Fruit fly (Drosophila melanogaster): ENCODE data around the gene CG9109.
A peak's percentile ranks its signal among the peaks of the same experiment; 100 is the strongest.

DNA sequence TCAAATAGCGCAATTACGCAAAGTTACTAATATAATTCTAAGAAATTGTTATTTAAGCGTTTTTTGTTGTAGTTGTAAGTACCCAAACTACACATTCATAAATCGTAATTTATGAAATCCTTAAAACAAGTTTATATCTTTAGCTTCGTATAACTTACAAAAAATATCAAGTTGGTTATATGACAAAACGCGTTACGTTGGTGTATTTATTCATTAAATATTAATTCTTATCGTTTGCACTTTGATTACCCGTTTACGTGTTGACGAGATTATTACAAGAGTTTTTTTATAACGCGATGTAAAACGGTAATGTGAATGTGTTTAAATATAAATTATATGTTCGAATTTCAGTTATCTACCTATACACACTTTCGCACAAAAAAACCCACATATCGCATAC lies 43.4 kb upstream of the CG9109 start:
- TF ChIP-seq kay (GFP tag; ENCODE audit: borderline replicate concordance), result peak; percentile 98
- no peak for TF ChIP-seq CG5204 (GFP tag; optimal IDR thresholded peaks at IDR 0.05)
- no peak for TF ChIP-seq CG7101 (tag; optimal IDR thresholded peaks at IDR 0.05)
- TF ChIP-seq CG12768 (GFP tag; optimal IDR thresholded peaks at IDR 0.05), result no peak
- TF ChIP-seq tj (GFP tag; optimal IDR thresholded peaks at IDR 0.05), result no peak
- TF ChIP-seq cic (GFP tag; optimal IDR thresholded peaks at IDR 0.05), result no peak
- TF ChIP-seq ovo (GFP tag; optimal IDR thresholded peaks at IDR 0.05), result no peak
- TF ChIP-seq CG7045 (GFP tag; optimal IDR thresholded peaks at IDR 0.05), result no peak
- no peak for TF ChIP-seq toe (GFP tag; optimal IDR thresholded peaks at IDR 0.05)

Data from whole organism, adult.